Worm (Caenorhabditis elegans): Measurements from ENCODE around the gene glt-3.

Gene glt-3

ce11 chrIV:10174328-10174727, 44.3 kb downstream of the glt-3 start, which contains the start of gene pxf-1:
Gene pxf-1, minus strand, starts transcription at chrIV:10174341.
- TF ChIP-seq daf-8 (GFP tag; IDR thresholded peaks at IDR 0.05) (no peak), dve-1 (tag; optimal IDR thresholded peaks at IDR 0.05; ENCODE audit: insufficient read depth) (no peak), mdl-1 (tag; optimal IDR thresholded peaks at IDR 0.05) (no peak), dmd-6 (GFP tag; IDR thresholded peaks at IDR 0.05) (no peak), arid-1 (GFP tag; conservative IDR thresholded peaks at IDR 0.05) (no peak), ceh-32 (tag; optimal IDR thresholded peaks at IDR 0.05; ENCODE audit: poor library complexity) (no peak), lin-29 (GFP tag; IDR thresholded peaks at IDR 0.05) (no peak), nhr-28 (tag; optimal IDR thresholded peaks at IDR 0.05) (no peak), zip-11 (GFP tag; IDR thresholded peaks at IDR 0.05) (no peak)

- TF ChIP-seq mxl-2 (GFP tag; conservative IDR thresholded peaks at IDR 0.05) (0 out of 2 replicates have a peak, but pooled peaks have one; percentile 31), egl-43 (GFP tag; IDR thresholded peaks at IDR 0.05) (peak; percentile 16; the same call in 1 of the 2 replicates), aha-1 (tag) (peak; percentile 89), unc-62 (GFP tag; optimal IDR thresholded peaks at IDR 0.05 in 1 of 2) (peak in 1 of 2 experiments; percentile 93), unc-62 (tag; optimal IDR thresholded peaks at IDR 0.05) (no peak), ama-1 (optimal IDR thresholded peaks at IDR 0.05) (no peak), mxl-3 (GFP tag; optimal IDR thresholded peaks at IDR 0.05) (peak; percentile 78), hlh-11 (tag; optimal IDR thresholded peaks at IDR 0.05) (peak; percentile 65), dve-1 (tag; optimal IDR thresholded peaks at IDR 0.05; ENCODE audit: insufficient read depth) (peak; percentile 36), set-16 (GFP tag; IDR thresholded peaks at IDR 0.05) (peak; percentile 24; the same call in 1 of the 2 replicates), dmd-9 (GFP tag; IDR thresholded peaks at IDR 0.05) (no peak), daf-16 (GFP tag; optimal IDR thresholded peaks at IDR 0.05) (peak in 1 of 2 experiments; percentile 92), daf-16 (tag; optimal IDR thresholded peaks at IDR 0.05) (peak; percentile 40), Y48G9A.11 (GFP tag; IDR thresholded peaks at IDR 0.05) (no peak), tag-97 (GFP tag; IDR thresholded peaks at IDR 0.05) (no peak), nhr-41 (GFP tag; IDR thresholded peaks at IDR 0.05) (no peak)
Observed at ce11 chrIV:10174932-10175732, 45.1 kb downstream of the glt-3 start.

- TF ChIP-seq vab-7 (GFP tag; IDR thresholded peaks at IDR 0.05), result no peak
- TF ChIP-seq unc-130 (GFP tag; optimal IDR thresholded peaks at IDR 0.05), result peak; percentile 17
- no peak for TF ChIP-seq fos-1 (tag; optimal IDR thresholded peaks at IDR 0.05)
- TF ChIP-seq zfp-3 (GFP tag; conservative IDR thresholded peaks at IDR 0.05), result no peak
- TF ChIP-seq nhr-25 (tag; optimal IDR thresholded peaks at IDR 0.05; ENCODE audit: borderline replicate concordance, insufficient read depth), result no peak
- TF ChIP-seq rbr-2 (tag; optimal IDR thresholded peaks at IDR 0.05), result peak; percentile 39
- TF ChIP-seq hif-1 (tag; optimal IDR thresholded peaks at IDR 0.05), result peak in 1 of 2 experiments; percentile 18
- TF ChIP-seq ZK546.5 (tag; optimal IDR thresholded peaks at IDR 0.05), result no peak
- TF ChIP-seq mep-1 (tag; optimal IDR thresholded peaks at IDR 0.05), result peak; percentile 65
- no peak for TF ChIP-seq dmd-9 (GFP tag; IDR thresholded peaks at IDR 0.05)
- peak; percentile 11 for TF ChIP-seq fkh-10 (GFP tag; optimal IDR thresholded peaks at IDR 0.05)
- TF ChIP-seq dve-1 (tag; optimal IDR thresholded peaks at IDR 0.05; ENCODE audit: insufficient read depth), result peak; percentile 45
- no peak for TF ChIP-seq zfp-2 (tag; optimal IDR thresholded peaks at IDR 0.05)
- TF ChIP-seq spr-3 (GFP tag; optimal IDR thresholded peaks at IDR 0.05), result no peak
- no peak; the same call in 1 of the 2 replicates for TF ChIP-seq dmd-6 (GFP tag; IDR thresholded peaks at IDR 0.05)
- TF ChIP-seq F10B5.3 (tag; optimal IDR thresholded peaks at IDR 0.05), result no peak
- TF ChIP-seq nhr-28 (tag; optimal IDR thresholded peaks at IDR 0.05), result peak; percentile 44
- no peak for TF ChIP-seq gei-8 (GFP tag; optimal IDR thresholded peaks at IDR 0.05)
- no peak for TF ChIP-seq ceh-28 (tag; optimal IDR thresholded peaks at IDR 0.05)
- TF ChIP-seq hlh-30 (tag; optimal IDR thresholded peaks at IDR 0.05; ENCODE audit: insufficient read depth), result peak; percentile 12
- no peak for TF ChIP-seq zip-11 (GFP tag; IDR thresholded peaks at IDR 0.05)
- TF ChIP-seq dpl-1 (GFP tag; optimal IDR thresholded peaks at IDR 0.05), result peak; percentile 38
- TF ChIP-seq arid-1 (GFP tag; conservative IDR thresholded peaks at IDR 0.05), result no peak
- no peak for TF ChIP-seq daf-16 (GFP tag; optimal IDR thresholded peaks at IDR 0.05)
- TF ChIP-seq daf-16 (tag; optimal IDR thresholded peaks at IDR 0.05), result peak; percentile 38
- peak in 1 of 2 experiments; percentile 7 for TF ChIP-seq mdl-1 (tag; optimal IDR thresholded peaks at IDR 0.05)
- no peak for TF ChIP-seq egl-43 (GFP tag; IDR thresholded peaks at IDR 0.05)
- TF ChIP-seq lin-38 (GFP tag; IDR thresholded peaks at IDR 0.05), result peak; percentile 51
- TF ChIP-seq ceh-62 (tag; optimal IDR thresholded peaks at IDR 0.05), result no peak
- TF ChIP-seq zag-1 (tag; optimal IDR thresholded peaks at IDR 0.05), result no peak
Observed at ce11 chrIV:10176252-10176730, 46.2 kb downstream of the glt-3 start, which contains the start of gene rack-1. Gene rack-1, plus strand, starts transcription at chrIV:10176680.

All from whole organism, L4 larva.